Fruit fly (Drosophila melanogaster) whole organism, pupa: ENCODE results near the gene Gr93d.

Experiments
- CG34367 ChIP-seq: fragments of 200-800 bp; sonication (Bioruptor generic); optimal IDR thresholded peaks from 2 replicates; lab custom pipeline; 2018; ENCODE audit warnings: missing biosample characterization, mild to moderate bottlenecking, missing genetic modification characterization
- CG9948 ChIP-seq: fragments of 200-800 bp; sonication (Bioruptor generic); optimal IDR thresholded peaks from 2 replicates; lab custom pipeline; 2018; ENCODE audit warnings: missing biosample characterization, mild to moderate bottlenecking, missing genetic modification characterization, moderate library complexity

dm6 chr3R:21837069-21837977, 9.1 kb downstream of the Gr93d start:
- TF ChIP-seq CG9948 (tag; lab: Kevin White, UChicago) (peak; percentile 28), CG34367 (tag; lab: Kevin White, UChicago) (no peak)
